ENCODE assay signal across 2 worm cellular contexts in the genomic region with DNA sequence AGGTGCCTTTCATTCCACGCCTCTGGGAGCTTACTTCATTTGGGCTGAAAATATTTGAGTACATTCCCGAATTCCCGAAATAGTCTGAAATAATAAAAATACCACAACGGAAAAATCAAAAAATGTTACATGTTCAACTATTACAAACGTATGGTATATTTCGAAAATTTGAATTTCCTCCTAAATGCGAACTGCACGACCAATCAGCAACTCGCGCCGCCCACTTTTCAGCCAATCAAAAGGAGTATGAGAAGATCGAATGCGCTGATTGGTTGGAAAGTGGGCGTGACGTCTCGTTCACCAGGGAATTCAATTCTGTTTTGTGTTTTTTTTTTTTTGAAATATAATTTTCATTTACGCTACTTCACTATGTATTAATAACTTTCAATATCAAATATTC.
A peak's percentile ranks its signal among the peaks of the same experiment; 100 is the strongest.
TF ChIP-seq lines count a peak whose summit lies in the region.

TSS of gene old-1 (minus strand) at position 50 of the 400 bp plus-strand sequence.

TF ChIP-seq in whole organism, L3 larva, 47 proteins besides CTCF, POLR2A, EP300 and RAD21:
- peak; percentile 51 for TF ChIP-seq nfya-1 (tag; optimal IDR thresholded peaks at IDR 0.05; lab: Kevin White, UChicago; ENCODE audit: insufficient read depth)
- TF ChIP-seq nhr-77 (tag; optimal IDR thresholded peaks at IDR 0.05; lab: Kevin White, UChicago), result no peak

TF ChIP-seq in whole organism, late embryonic, 69 proteins besides CTCF, POLR2A, EP300 and RAD21:
- no peak for TF ChIP-seq ahr-1 (tag; optimal IDR thresholded peaks at IDR 0.05; lab: Kevin White, UChicago)
- peak; percentile 65 for TF ChIP-seq nfya-1 (tag; optimal IDR thresholded peaks at IDR 0.05; lab: Kevin White, UChicago)

Comparison
In these comparisons a context has a peak if more than half of its experiments do, and no peak if none do; other contexts are left out.
1. Of the 9 proteins assayed by ChIP-seq in both whole organism, late embryonic and whole organism, L3 larva: peak only in whole organism, late embryonic: none; only in whole organism, L3 larva: none; in both: nfya-1; in neither: 8.